Fruit fly (Drosophila melanogaster): ENCODE results near the gene Tsp26A.

The Tsp26A gene

DNA sequence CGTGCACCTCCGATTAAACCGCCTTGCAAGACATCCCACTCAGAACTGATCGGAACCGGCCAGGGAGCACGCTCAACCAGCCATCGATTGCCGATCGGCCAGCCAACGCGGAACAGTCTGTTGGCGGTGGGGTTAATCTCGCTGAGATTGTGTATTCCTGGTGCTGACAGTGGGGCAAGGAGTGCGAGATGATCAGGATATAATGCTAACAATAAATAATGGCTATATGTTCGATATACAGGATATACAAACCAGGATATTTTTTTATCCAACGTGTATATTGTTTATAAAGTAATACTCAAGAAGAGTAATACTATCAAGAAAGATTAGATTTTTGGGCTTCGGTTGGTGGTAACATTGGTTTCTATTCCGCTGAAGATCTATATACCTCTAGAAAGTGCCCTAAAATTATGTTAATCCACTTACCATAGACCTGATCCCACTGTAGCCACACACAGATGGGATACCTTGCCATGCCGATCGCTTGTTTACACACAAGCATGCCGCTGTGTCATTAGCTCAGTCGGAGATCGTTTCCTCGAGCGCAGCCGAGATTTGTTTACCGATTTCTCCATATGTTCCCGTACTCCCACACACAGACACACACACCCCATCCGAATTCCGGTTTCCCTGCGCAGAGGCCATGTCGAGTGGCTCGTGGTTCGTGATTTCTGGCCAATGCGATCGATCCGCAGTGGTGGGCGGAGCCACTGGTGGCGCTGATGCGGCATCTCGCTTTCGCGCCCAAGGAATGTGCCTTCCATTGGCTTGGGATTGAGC is 19.5 kb downstream of the Tsp26A start, which contains the start of gene H2.0 (continued):
- TF ChIP-seq insv (GFP tag; optimal IDR thresholded peaks at IDR 0.05) (no peak), nerfin-2 (GFP tag; IDR thresholded peaks at IDR 0.05; ENCODE audit: partially characterized antibody) (no peak), CG18764 (GFP tag; optimal IDR thresholded peaks at IDR 0.05) (no peak), Rfx (GFP tag; IDR thresholded peaks at IDR 0.05) (0 out of 2 replicates have a peak, but pooled peaks have one; percentile 11), lov (optimal IDR thresholded peaks at IDR 0.05) (no peak), lov (GFP tag; IDR thresholded peaks at IDR 0.05) (no peak), seq (GFP tag; IDR thresholded peaks at IDR 0.05) (no peak), CG4820 (GFP tag; optimal IDR thresholded peaks at IDR 0.05) (peak; percentile 30), ase (GFP tag; IDR thresholded peaks at IDR 0.05) (no peak), CG11695 (GFP tag; IDR thresholded peaks at IDR 0.05) (0 out of 3 replicates have a peak, but pooled peaks have one; percentile 28), Six4 (GFP tag; optimal IDR thresholded peaks at IDR 0.05) (no peak), fd3F (GFP tag; optimal IDR thresholded peaks at IDR 0.05) (no peak), Hr3 (GFP tag; optimal IDR thresholded peaks at IDR 0.05) (peak; percentile 8), CG10654 (GFP tag; optimal IDR thresholded peaks at IDR 0.05) (no peak), CG6175 (GFP tag; IDR thresholded peaks at IDR 0.05) (no peak), CG3407 (GFP tag; optimal IDR thresholded peaks at IDR 0.05) (peak; percentile 21), stc (GFP tag; IDR thresholded peaks at IDR 0.05) (no peak), sisA (GFP tag; IDR thresholded peaks at IDR 0.05) (no peak), eve (GFP tag; optimal IDR thresholded peaks at IDR 0.05) (no peak), CG13287 (GFP tag; IDR thresholded peaks at IDR 0.05; ENCODE audit: partially characterized antibody) (0 out of 2 replicates have a peak, but pooled peaks have one; percentile 8), h (optimal IDR thresholded peaks at IDR 0.05) (no peak), Spps (tag; optimal IDR thresholded peaks at IDR 0.05) (peak; percentile 13), ac (GFP tag; optimal IDR thresholded peaks at IDR 0.05) (peak; percentile 24), jing (GFP tag; optimal IDR thresholded peaks at IDR 0.05) (no peak), en (GFP tag; optimal IDR thresholded peaks at IDR 0.05) (no peak), Sry-β (GFP tag; optimal IDR thresholded peaks at IDR 0.05) (no peak), CG17829 (tag; optimal IDR thresholded peaks at IDR 0.05) (peak; percentile 52), Abd-B (GFP tag; optimal IDR thresholded peaks at IDR 0.05) (no peak), CG10147 (GFP tag; optimal IDR thresholded peaks at IDR 0.05) (no peak), knrl (GFP tag; IDR thresholded peaks at IDR 0.05; ENCODE audit: partially characterized antibody) (no peak), ranshi (GFP tag; IDR thresholded peaks at IDR 0.05) (no peak), so (GFP tag; IDR thresholded peaks at IDR 0.05) (no peak), Hmx (GFP tag; optimal IDR thresholded peaks at IDR 0.05) (no peak), grn (GFP tag; optimal IDR thresholded peaks at IDR 0.05) (peak; percentile 24), CG12299 (tag; optimal IDR thresholded peaks at IDR 0.05) (no peak), bowl (GFP tag; IDR thresholded peaks at IDR 0.05) (no peak), CG31388 (GFP tag; optimal IDR thresholded peaks at IDR 0.05) (no peak), croc (GFP tag; conservative IDR thresholded peaks at IDR 0.05) (no peak; the same call in 2 of the 3 replicates), bcd (GFP tag; optimal IDR thresholded peaks at IDR 0.05) (peak; percentile 19), H2.0 (GFP tag; IDR thresholded peaks at IDR 0.05) (no peak), CG3726 (GFP tag; IDR thresholded peaks at IDR 0.05) (no peak), dimm (GFP tag; IDR thresholded peaks at IDR 0.05) (no peak), wek (GFP tag; optimal IDR thresholded peaks at IDR 0.05) (no peak), Deaf1 (tag; optimal IDR thresholded peaks at IDR 0.05) (peak; percentile 79), CG10366 (GFP tag; IDR thresholded peaks at IDR 0.05) (no peak), CG12942 (GFP tag; optimal IDR thresholded peaks at IDR 0.05) (no peak), CG12659 (GFP tag; optimal IDR thresholded peaks at IDR 0.05) (no peak), CG1024 (GFP tag; IDR thresholded peaks at IDR 0.05) (0 out of 2 replicates have a peak, but pooled peaks have one; percentile 17), Scr (GFP tag; IDR thresholded peaks at IDR 0.05; ENCODE audit: partially characterized antibody) (no peak), slp2 (GFP tag; optimal IDR thresholded peaks at IDR 0.05) (no peak), CG10565 (GFP tag; optimal IDR thresholded peaks at IDR 0.05) (no peak)
